Worm (Caenorhabditis elegans): ENCODE data around the gene met-2.

met-2 gene

DNA sequence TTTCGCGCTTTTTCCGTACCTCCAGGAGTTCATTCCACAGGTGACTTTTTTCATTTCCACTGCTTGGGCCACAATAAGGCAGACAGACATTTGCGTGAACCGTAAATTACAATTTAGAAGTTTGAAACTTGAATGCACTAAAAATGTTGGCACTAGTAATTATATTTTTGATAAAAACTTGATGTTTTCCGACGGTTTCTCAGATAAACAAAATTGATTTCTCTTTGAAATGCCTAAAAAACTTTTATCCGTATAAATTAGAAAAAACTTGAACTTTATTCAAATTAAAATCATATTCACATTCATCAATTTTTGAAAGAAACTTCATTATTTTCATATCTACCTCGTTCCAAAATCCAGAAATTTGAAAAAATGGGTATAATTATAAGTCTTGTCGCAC, 20.6 kb downstream of the met-2 start, which contains the start of gene ZK353.3:
ZK353.3 (plus strand) TSS at position 301 of the 400 bp plus-strand sequence.
- TF ChIP-seq flt-1 (GFP tag; IDR thresholded peaks at IDR 0.05) (no peak), hmg-4 (GFP tag; optimal IDR thresholded peaks at IDR 0.05) (no peak), hmbx-1 (tag; optimal IDR thresholded peaks at IDR 0.05) (no peak), tra-4 (tag; optimal IDR thresholded peaks at IDR 0.05) (no peak), B0310.2 (tag; optimal IDR thresholded peaks at IDR 0.05) (no peak), ceh-36 (tag; optimal IDR thresholded peaks at IDR 0.05) (no peak), hnd-1 (tag; optimal IDR thresholded peaks at IDR 0.05) (no peak), tbx-37 (GFP tag; conservative IDR thresholded peaks at IDR 0.05) (no peak), sea-1 (GFP tag; conservative IDR thresholded peaks at IDR 0.05) (no peak), pes-1 (GFP tag; IDR thresholded peaks at IDR 0.05) (no peak), aly-1 (tag; optimal IDR thresholded peaks at IDR 0.05) (no peak), F13C5.2 (tag; optimal IDR thresholded peaks at IDR 0.05) (no peak), ama-1 (optimal IDR thresholded peaks at IDR 0.05) (no peak), tbx-11 (GFP tag; IDR thresholded peaks at IDR 0.05) (no peak)

DNA sequence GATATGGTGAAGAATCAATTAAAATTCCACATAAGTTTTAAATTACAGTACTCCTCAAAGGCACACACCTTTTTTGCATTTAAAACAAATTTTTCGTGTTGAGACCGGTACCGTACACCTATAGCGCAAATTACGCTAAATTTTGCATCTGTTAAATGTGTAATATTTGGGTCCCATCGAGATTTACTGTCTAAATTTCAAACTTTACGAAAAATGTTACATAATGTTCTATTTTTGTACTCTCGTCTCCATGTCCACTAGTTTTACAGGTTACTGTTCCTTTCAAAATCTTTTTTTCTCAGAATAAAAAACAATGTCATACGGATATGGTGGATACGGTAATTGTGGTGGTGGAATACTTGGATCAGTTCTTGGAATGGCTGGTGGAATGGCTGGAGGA, 23.3 kb downstream of the met-2 start, which contains the start of gene ZK353.2:
ZK353.2 (plus strand) TSS at position 301 of the 400 bp plus-strand sequence.
- TF ChIP-seq tbx-37 (GFP tag; conservative IDR thresholded peaks at IDR 0.05) (no peak), hnd-1 (tag; optimal IDR thresholded peaks at IDR 0.05) (no peak), ama-1 (optimal IDR thresholded peaks at IDR 0.05) (no peak), ets-7 (tag; optimal IDR thresholded peaks at IDR 0.05) (no peak), ceh-13 (GFP tag; optimal IDR thresholded peaks at IDR 0.05) (no peak), flt-1 (GFP tag; IDR thresholded peaks at IDR 0.05) (no peak), tra-4 (tag; optimal IDR thresholded peaks at IDR 0.05) (no peak), tbx-11 (GFP tag; IDR thresholded peaks at IDR 0.05) (no peak), sea-1 (GFP tag; conservative IDR thresholded peaks at IDR 0.05) (no peak), hmg-4 (GFP tag; optimal IDR thresholded peaks at IDR 0.05) (no peak), F13C5.2 (tag; optimal IDR thresholded peaks at IDR 0.05) (no peak), aly-1 (tag; optimal IDR thresholded peaks at IDR 0.05) (no peak)

- TF ChIP-seq tbx-11 (GFP tag; IDR thresholded peaks at IDR 0.05), result no peak
- TF ChIP-seq F13C5.2 (tag; optimal IDR thresholded peaks at IDR 0.05), result no peak
- TF ChIP-seq ceh-36 (tag; optimal IDR thresholded peaks at IDR 0.05), result no peak
- no peak for TF ChIP-seq tbx-37 (GFP tag; conservative IDR thresholded peaks at IDR 0.05)
- no peak for TF ChIP-seq hnd-1 (tag; optimal IDR thresholded peaks at IDR 0.05)
- TF ChIP-seq hmg-4 (GFP tag; optimal IDR thresholded peaks at IDR 0.05), result no peak
- TF ChIP-seq ama-1 (optimal IDR thresholded peaks at IDR 0.05), result no peak
- TF ChIP-seq sea-1 (GFP tag; conservative IDR thresholded peaks at IDR 0.05), result no peak
- no peak for TF ChIP-seq hmbx-1 (tag; optimal IDR thresholded peaks at IDR 0.05)
- no peak for TF ChIP-seq scrt-1 (GFP tag; IDR thresholded peaks at IDR 0.05)
- TF ChIP-seq ets-7 (tag; optimal IDR thresholded peaks at IDR 0.05), result no peak
- TF ChIP-seq tra-4 (tag; optimal IDR thresholded peaks at IDR 0.05), result no peak
- no peak for TF ChIP-seq flt-1 (GFP tag; IDR thresholded peaks at IDR 0.05)
- no peak for TF ChIP-seq pes-1 (GFP tag; IDR thresholded peaks at IDR 0.05)
- no peak for TF ChIP-seq ceh-13 (GFP tag; optimal IDR thresholded peaks at IDR 0.05)
- TF ChIP-seq aly-1 (tag; optimal IDR thresholded peaks at IDR 0.05), result no peak
- no peak for TF ChIP-seq B0310.2 (tag; optimal IDR thresholded peaks at IDR 0.05)
Measured at ce11 chrIII:8400478-8400877, 25.4 kb downstream of the met-2 start.

ce11 chrIII:8401887-8402286, 26.8 kb downstream of the met-2 start, which contains the start of gene lap-1:
TSS of gene lap-1 (minus strand) at chrIII:8401928.
- TF ChIP-seq scrt-1 (GFP tag; IDR thresholded peaks at IDR 0.05), result no peak
- TF ChIP-seq hnd-1 (tag; optimal IDR thresholded peaks at IDR 0.05), result no peak
- TF ChIP-seq hmg-4 (GFP tag; optimal IDR thresholded peaks at IDR 0.05), result no peak
- no peak for TF ChIP-seq aly-1 (tag; optimal IDR thresholded peaks at IDR 0.05)
- no peak for TF ChIP-seq B0310.2 (tag; optimal IDR thresholded peaks at IDR 0.05)
- TF ChIP-seq pes-1 (GFP tag; IDR thresholded peaks at IDR 0.05), result no peak
- no peak for TF ChIP-seq tbx-37 (GFP tag; conservative IDR thresholded peaks at IDR 0.05)
- no peak for TF ChIP-seq hmbx-1 (tag; optimal IDR thresholded peaks at IDR 0.05)
- no peak for TF ChIP-seq ceh-36 (tag; optimal IDR thresholded peaks at IDR 0.05)
- TF ChIP-seq ets-7 (tag; optimal IDR thresholded peaks at IDR 0.05), result no peak

- TF ChIP-seq hmg-4 (GFP tag; optimal IDR thresholded peaks at IDR 0.05) (no peak), hmbx-1 (tag; optimal IDR thresholded peaks at IDR 0.05) (no peak), flt-1 (GFP tag; IDR thresholded peaks at IDR 0.05) (no peak), hnd-1 (tag; optimal IDR thresholded peaks at IDR 0.05) (no peak), tbx-11 (GFP tag; IDR thresholded peaks at IDR 0.05) (no peak), ceh-36 (tag; optimal IDR thresholded peaks at IDR 0.05) (no peak), ceh-13 (GFP tag; optimal IDR thresholded peaks at IDR 0.05) (no peak), ama-1 (optimal IDR thresholded peaks at IDR 0.05) (no peak), B0310.2 (tag; optimal IDR thresholded peaks at IDR 0.05) (no peak), sea-1 (GFP tag; conservative IDR thresholded peaks at IDR 0.05) (no peak), pes-1 (GFP tag; IDR thresholded peaks at IDR 0.05) (no peak), scrt-1 (GFP tag; IDR thresholded peaks at IDR 0.05) (no peak), tbx-37 (GFP tag; conservative IDR thresholded peaks at IDR 0.05) (no peak), F13C5.2 (tag; optimal IDR thresholded peaks at IDR 0.05) (no peak), ets-7 (tag; optimal IDR thresholded peaks at IDR 0.05) (no peak), aly-1 (tag; optimal IDR thresholded peaks at IDR 0.05) (no peak), tra-4 (tag; optimal IDR thresholded peaks at IDR 0.05) (no peak)
Measured at ce11 chrIII:8402633-8403032, 27.5 kb downstream of the met-2 start.

DNA sequence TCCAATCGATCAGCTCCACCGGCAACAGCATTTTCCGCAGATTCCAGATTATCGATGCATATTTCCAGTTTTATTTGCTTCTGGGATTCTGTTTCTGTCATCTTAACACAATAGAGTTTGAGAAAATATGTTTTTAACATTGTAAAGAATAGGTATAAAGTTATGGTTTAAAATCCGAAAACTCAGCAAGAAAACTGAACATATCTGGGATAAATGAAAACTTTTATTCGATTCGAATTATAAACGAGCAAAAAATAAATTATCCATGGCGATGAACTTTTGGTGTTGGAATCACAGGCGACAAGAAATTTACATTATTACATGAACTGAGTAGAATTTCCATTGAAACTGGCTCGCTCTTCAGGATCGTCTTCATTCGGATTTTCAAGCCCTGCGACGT, 28.4 kb downstream of the met-2 start, which contains the start of gene cutc-1:
cutc-1 (minus strand) TSS at position 101 of the 400 bp plus-strand sequence.
- TF ChIP-seq sea-1 (GFP tag; conservative IDR thresholded peaks at IDR 0.05) (no peak), pes-1 (GFP tag; IDR thresholded peaks at IDR 0.05) (no peak), ceh-36 (tag; optimal IDR thresholded peaks at IDR 0.05) (no peak), ets-7 (tag; optimal IDR thresholded peaks at IDR 0.05) (no peak), B0310.2 (tag; optimal IDR thresholded peaks at IDR 0.05) (no peak), hmg-4 (GFP tag; optimal IDR thresholded peaks at IDR 0.05) (no peak), F13C5.2 (tag; optimal IDR thresholded peaks at IDR 0.05) (no peak), scrt-1 (GFP tag; IDR thresholded peaks at IDR 0.05) (no peak), ama-1 (optimal IDR thresholded peaks at IDR 0.05) (no peak), tbx-37 (GFP tag; conservative IDR thresholded peaks at IDR 0.05) (no peak), ceh-13 (GFP tag; optimal IDR thresholded peaks at IDR 0.05) (no peak), hmbx-1 (tag; optimal IDR thresholded peaks at IDR 0.05) (no peak), tra-4 (tag; optimal IDR thresholded peaks at IDR 0.05) (no peak), flt-1 (GFP tag; IDR thresholded peaks at IDR 0.05) (no peak), hnd-1 (tag; optimal IDR thresholded peaks at IDR 0.05) (no peak), aly-1 (tag; optimal IDR thresholded peaks at IDR 0.05) (no peak)

- TF ChIP-seq tbx-37 (GFP tag; conservative IDR thresholded peaks at IDR 0.05), result no peak
Measured at ce11 chrIII:8405449-8405962, 30.4 kb downstream of the met-2 start, which contains the start of the genes ubxn-4 and cyy-1. TSS of gene ubxn-4 (minus strand) at chrIII:8405562. TSS of gene cyy-1 (plus strand) at chrIII:8405874.
